Worm (Caenorhabditis elegans): Measurements from ENCODE around the gene C16D9.3.

The C16D9.3 gene

ce11 chrV:8206931-8207330 is 32.9 kb downstream of the C16D9.3 start, which contains the start of gene timp-1:
Gene timp-1, plus strand, starts transcription at chrV:8207235.
- no peak for TF ChIP-seq ceh-43 (GFP tag; optimal IDR thresholded peaks at IDR 0.05)
- peak; percentile 67 for TF ChIP-seq zip-8 (tag; optimal IDR thresholded peaks at IDR 0.05)
- TF ChIP-seq M03D4.4 (tag; optimal IDR thresholded peaks at IDR 0.05): no peak

- TF ChIP-seq tbx-8 (GFP tag; optimal IDR thresholded peaks at IDR 0.05) (no peak), sptf-1 (tag; optimal IDR thresholded peaks at IDR 0.05) (no peak), nhr-2 (tag; optimal IDR thresholded peaks at IDR 0.05) (peak; percentile 0), ztf-11 (tag; optimal IDR thresholded peaks at IDR 0.05) (no peak), nhr-237 (tag; optimal IDR thresholded peaks at IDR 0.05) (no peak), unc-39 (tag; optimal IDR thresholded peaks at IDR 0.05) (no peak), unc-120 (tag; optimal IDR thresholded peaks at IDR 0.05; ENCODE audit: poor library complexity, severe bottlenecking) (no peak), pha-4 (tag; optimal IDR thresholded peaks at IDR 0.05) (peak; percentile 6), cnd-1 (tag; optimal IDR thresholded peaks at IDR 0.05) (no peak)
Observed at ce11 chrV:8203085-8203643, 36.7 kb downstream of the C16D9.3 start, which contains the start of gene cest-17. Gene cest-17, plus strand, starts transcription at chrV:8203332.

ce11 chrV:8201229-8201858 is 38.5 kb downstream of the C16D9.3 start, which contains the start of gene cri-2:
Gene cri-2, plus strand, starts transcription at chrV:8201808.
- TF ChIP-seq blmp-1 (tag; optimal IDR thresholded peaks at IDR 0.05) (no peak), unc-62 (GFP tag; optimal IDR thresholded peaks at IDR 0.05) (peak; percentile 68), ceh-39 (tag; optimal IDR thresholded peaks at IDR 0.05) (no peak)

DNA sequence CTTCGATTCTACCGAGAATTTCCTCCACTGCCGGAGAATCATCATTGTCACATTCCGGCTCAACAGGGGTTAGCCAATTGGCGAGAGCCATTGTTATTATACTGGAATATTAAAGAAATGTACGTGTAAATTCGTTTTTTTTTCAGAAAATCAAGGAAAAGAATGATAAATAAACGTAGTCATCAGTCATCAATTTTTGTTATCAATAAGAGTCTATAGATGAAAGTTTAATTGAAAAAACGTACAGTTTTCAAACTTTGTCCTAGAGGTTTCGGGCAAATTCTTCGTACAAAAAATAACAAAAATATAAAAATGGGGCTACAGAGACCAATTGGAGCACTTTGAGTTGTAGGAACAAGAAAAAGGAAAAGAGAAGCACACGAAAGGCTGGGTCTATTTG is 40.8 kb downstream of the C16D9.3 start, which contains the start of gene F20D6.11:
F20D6.11 (minus strand) TSS at position 101 of the 400 bp plus-strand sequence.
- TF ChIP-seq M03D4.4 (tag; optimal IDR thresholded peaks at IDR 0.05): no peak
- TF ChIP-seq blmp-1 (tag; optimal IDR thresholded peaks at IDR 0.05): no peak
- TF ChIP-seq drap-1 (GFP tag; optimal IDR thresholded peaks at IDR 0.05): no peak
- no peak for TF ChIP-seq pha-4 (tag; optimal IDR thresholded peaks at IDR 0.05)
- no peak for TF ChIP-seq ceh-43 (GFP tag; optimal IDR thresholded peaks at IDR 0.05)
- no peak for TF ChIP-seq nhr-28 (tag; optimal IDR thresholded peaks at IDR 0.05)
- no peak for TF ChIP-seq nhr-76 (tag; optimal IDR thresholded peaks at IDR 0.05)
- no peak for TF ChIP-seq cnd-1 (tag; optimal IDR thresholded peaks at IDR 0.05)
- no peak for TF ChIP-seq ztf-11 (tag; optimal IDR thresholded peaks at IDR 0.05)
- no peak for TF ChIP-seq mep-1 (tag; optimal IDR thresholded peaks at IDR 0.05)
- no peak for TF ChIP-seq lin-13 (tag; optimal IDR thresholded peaks at IDR 0.05)
- no peak for TF ChIP-seq ces-1 (GFP tag; optimal IDR thresholded peaks at IDR 0.05)

DNA sequence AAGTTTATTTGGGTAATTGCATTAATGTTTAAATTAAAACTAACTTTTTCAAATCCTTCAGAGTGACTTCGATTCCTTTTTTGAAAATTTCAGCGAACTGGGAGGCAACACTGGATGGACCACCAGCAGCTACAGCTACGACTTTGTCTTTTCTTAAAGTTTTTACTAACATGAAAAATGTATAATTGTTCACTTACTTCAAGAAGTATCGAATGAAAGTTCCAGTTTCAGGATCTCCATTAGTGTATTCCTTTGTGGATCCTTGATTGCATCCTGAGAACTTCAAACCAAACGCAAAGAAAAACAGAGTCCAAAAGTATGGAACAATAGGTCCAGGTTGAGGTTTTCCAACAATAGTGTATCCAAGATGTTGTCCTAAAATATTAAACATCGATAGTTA is 42.8 kb downstream of the C16D9.3 start:
- TF ChIP-seq snpc-4 (tag; optimal IDR thresholded peaks at IDR 0.05): no peak
- TF ChIP-seq hlh-1 (tag; optimal IDR thresholded peaks at IDR 0.05): no peak
- TF ChIP-seq drap-1 (GFP tag; optimal IDR thresholded peaks at IDR 0.05): no peak
- no peak for TF ChIP-seq bed-3 (GFP tag; optimal IDR thresholded peaks at IDR 0.05)
- no peak for TF ChIP-seq nhr-237 (tag; optimal IDR thresholded peaks at IDR 0.05)
- TF ChIP-seq nhr-2 (tag; optimal IDR thresholded peaks at IDR 0.05): no peak
- no peak for TF ChIP-seq zip-8 (tag; optimal IDR thresholded peaks at IDR 0.05)
- TF ChIP-seq pha-4 (tag; optimal IDR thresholded peaks at IDR 0.05): no peak
- no peak for TF ChIP-seq ztf-11 (tag; optimal IDR thresholded peaks at IDR 0.05)
- TF ChIP-seq tbx-8 (GFP tag; optimal IDR thresholded peaks at IDR 0.05): no peak
- no peak for TF ChIP-seq M03D4.4 (tag; optimal IDR thresholded peaks at IDR 0.05)
- no peak for TF ChIP-seq flh-1 (GFP tag; optimal IDR thresholded peaks at IDR 0.05)
- no peak for TF ChIP-seq nhr-28 (tag; optimal IDR thresholded peaks at IDR 0.05)
- no peak for TF ChIP-seq unc-120 (tag; optimal IDR thresholded peaks at IDR 0.05; ENCODE audit: poor library complexity, severe bottlenecking)
- no peak for TF ChIP-seq sem-2 (GFP tag; optimal IDR thresholded peaks at IDR 0.05)
- no peak for TF ChIP-seq ceh-43 (GFP tag; optimal IDR thresholded peaks at IDR 0.05)
- TF ChIP-seq unc-62 (GFP tag; optimal IDR thresholded peaks at IDR 0.05): no peak
- no peak for TF ChIP-seq sptf-1 (tag; optimal IDR thresholded peaks at IDR 0.05)
- TF ChIP-seq unc-39 (tag; optimal IDR thresholded peaks at IDR 0.05): no peak

ce11 chrV:8195889-8196418 is 43.9 kb downstream of the C16D9.3 start, which contains the start of gene F20D6.10:
Gene F20D6.10, minus strand, starts transcription at chrV:8195939.
- TF ChIP-seq hlh-1 (tag; optimal IDR thresholded peaks at IDR 0.05) (peak; percentile 91), unc-120 (tag; optimal IDR thresholded peaks at IDR 0.05; ENCODE audit: poor library complexity, severe bottlenecking) (peak; percentile 62), mls-2 (tag; optimal IDR thresholded peaks at IDR 0.05) (no peak), mep-1 (tag; optimal IDR thresholded peaks at IDR 0.05) (no peak), lin-13 (tag; optimal IDR thresholded peaks at IDR 0.05) (no peak), unc-62 (GFP tag; optimal IDR thresholded peaks at IDR 0.05) (peak; percentile 77)

All from whole organism, mixed stage, embryonic.